Fruit fly (Drosophila melanogaster) whole organism, wandering third instar larva: ENCODE results near the gene CG13930.

ENCODE experiments used
- CG32264 ChIP-seq: fragments of 200-800 bp; sonication (Bioruptor generic); optimal IDR thresholded peaks from 2 replicates; lab custom pipeline; 2016; ENCODE audit warnings: missing biosample characterization, missing genetic modification characterization
- GATAd ChIP-seq: sonication (Bioruptor generic); optimal IDR thresholded peaks from 2 replicates; lab custom pipeline; 2016; ENCODE audit warnings: missing biosample characterization, missing genetic modification characterization
- Hnf4 ChIP-seq: fragments of 200-800 bp; sonication (Bioruptor generic); optimal IDR thresholded peaks from 2 replicates; lab custom pipeline; 2016; ENCODE audit warnings: missing biosample characterization, mild to moderate bottlenecking, missing genetic modification characterization
- Hr78 ChIP-seq: fragments of >200 bp; optimal IDR thresholded peaks from 2 replicates; lab custom pipeline; 2017; ENCODE audit warnings: missing biosample characterization, missing genetic modification characterization
- OdsH ChIP-seq: fragments of 200-800 bp; sonication (Bioruptor generic); optimal IDR thresholded peaks from 2 replicates; lab custom pipeline; 2016; ENCODE audit warnings: missing biosample characterization, mild to moderate bottlenecking, missing genetic modification characterization
- br ChIP-seq: fragments of 200-800 bp; sonication (Bioruptor generic); optimal IDR thresholded peaks from 2 replicates; lab custom pipeline; 2016; ENCODE audit warnings: missing biosample characterization, missing genetic modification characterization
- ey ChIP-seq: fragments of 200-800 bp; sonication (Bioruptor generic); optimal IDR thresholded peaks from 2 replicates; lab custom pipeline; 2016; ENCODE audit warnings: missing biosample characterization, missing genetic modification characterization
- lola ChIP-seq: fragments of >200 bp; optimal IDR thresholded peaks from 2 replicates; lab custom pipeline; 2017; ENCODE audit warnings: missing biosample characterization, missing genetic modification characterization
- pan ChIP-seq: fragments of >200 bp; optimal IDR thresholded peaks from 2 replicates; lab custom pipeline; 2017
- psq ChIP-seq: fragments of 200-800 bp; sonication (Bioruptor generic); optimal IDR thresholded peaks from 3 replicates; lab custom pipeline; 2017; ENCODE audit warnings: missing biosample characterization, mild to moderate bottlenecking, missing genetic modification characterization, moderate library complexity
- sv ChIP-seq: fragments of 200-800 bp; sonication (Bioruptor generic); optimal IDR thresholded peaks from 3 replicates; lab custom pipeline; 2016; ENCODE audit warnings: missing biosample characterization, missing genetic modification characterization
- woc ChIP-seq: sonication (Bioruptor generic); optimal IDR thresholded peaks from 2 replicates; lab custom pipeline; 2016; ENCODE audit warnings: missing biosample characterization, mild to moderate bottlenecking, missing genetic modification characterization

dm6 chr3L:1670008-1670407 lies 2.5 kb downstream of the CG13930 start, which contains the start of gene RabX5:
- no peak for TF ChIP-seq lola (GFP tag; lab: Kevin White, UChicago)
- TF ChIP-seq OdsH (GFP tag; lab: Kevin White, UChicago): no peak
- no peak for TF ChIP-seq Hnf4 (GFP tag; lab: Kevin White, UChicago)
- TF ChIP-seq woc (GFP tag; lab: Kevin White, UChicago): no peak
- TF ChIP-seq ey (GFP tag; lab: Kevin White, UChicago): no peak
- no peak for TF ChIP-seq CG32264
- TF ChIP-seq pan: no peak
- TF ChIP-seq psq (GFP tag; lab: Kevin White, UChicago): no peak
- no peak for TF ChIP-seq GATAd
- no peak for TF ChIP-seq sv (GFP tag; lab: Kevin White, UChicago)
- TF ChIP-seq Hr78 (GFP tag; lab: Kevin White, UChicago): no peak
- TF ChIP-seq br (GFP tag; lab: Kevin White, UChicago): no peak
